Worm (Caenorhabditis elegans): Measurements from ENCODE around the gene C06E8.5.

DNA sequence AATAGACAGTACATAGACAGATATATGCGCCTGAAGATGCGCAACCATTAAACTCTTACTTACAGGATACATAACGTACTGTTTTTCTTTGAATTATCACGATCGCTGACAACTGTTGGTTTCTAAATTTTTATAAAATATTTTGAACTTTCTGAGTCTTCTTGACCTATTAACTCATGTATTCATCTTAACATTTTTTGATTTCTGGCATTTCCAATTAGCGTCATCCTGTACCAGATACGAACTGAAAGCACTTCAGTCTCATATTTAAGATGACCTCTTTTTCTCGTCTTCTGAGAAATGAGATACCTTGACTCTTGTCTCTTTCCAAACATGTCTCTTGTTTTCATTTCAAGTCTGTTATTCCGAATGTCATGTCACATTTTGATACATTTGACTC lies 8.5 kb upstream of the C06E8.5 start:
- no peak for TF ChIP-seq nhr-237 (tag; optimal IDR thresholded peaks at IDR 0.05)
- no peak for TF ChIP-seq nhr-2 (tag; optimal IDR thresholded peaks at IDR 0.05)
- no peak for TF ChIP-seq mab-5 (tag; optimal IDR thresholded peaks at IDR 0.05)
- TF ChIP-seq lsy-2 (tag; optimal IDR thresholded peaks at IDR 0.05) = no peak
